Fruit fly (Drosophila melanogaster) whole organism, pupa: ENCODE results near the gene CG7970.

ENCODE experiments used
- CG15710 ChIP-seq: fragments of 200-800 bp; sonication (Bioruptor generic); optimal IDR thresholded peaks from 2 replicates; lab custom pipeline; 2018; ENCODE audit warnings: missing biosample characterization, mild to moderate bottlenecking, missing genetic modification characterization, moderate library complexity
- CG32121 ChIP-seq: fragments of 200-800 bp; sonication (Bioruptor generic); IDR thresholded peaks from 2 replicates; pipeline ENCODE4 v1.3.6; 2022; ENCODE audit warnings: missing biosample characterization, missing genetic modification characterization
- Ets98B ChIP-seq: fragments of 200-800 bp; sonication (Bioruptor generic); IDR thresholded peaks from 2 replicates; pipeline ENCODE4 v1.3.6; 2022; ENCODE audit warnings: missing biosample characterization, missing genetic modification characterization

dm6 chr3L:1688161-1688560 is 35.6 kb downstream of the CG7970 start:
- no peak for TF ChIP-seq Ets98B (GFP tag; lab: Robert Waterston, UW)
- no peak for TF ChIP-seq CG32121 (GFP tag; lab: Robert Waterston, UW)
- no peak for TF ChIP-seq CG15710 (tag; lab: Kevin White, UChicago)
